Worm (Caenorhabditis elegans) whole organism, late embryonic: ENCODE results near the gene sta-2.

ENCODE experiments used
- C38D4.7 ChIP-seq: fragments of 200-800 bp; sonication (Bioruptor generic); optimal IDR thresholded peaks from 2 replicates; lab custom pipeline; 2018; ENCODE audit warnings: mild to moderate bottlenecking, missing genetic modification characterization, moderate library complexity, missing compliant biosample characterization
- ama-1 ChIP-seq: fragments of 150-350 bp; optimal IDR thresholded peaks from 2 replicates; lab custom pipeline; 2014
- ceh-14 ChIP-seq: sonication (generic microtip); optimal IDR thresholded peaks from 2 replicates; lab custom pipeline; 2016; ENCODE audit warnings: missing genotype, missing genetic modification characterization, missing compliant biosample characterization
- ceh-2 ChIP-seq: sonication (generic microtip); optimal IDR thresholded peaks from 2 replicates; lab custom pipeline; 2016; ENCODE audit warnings: missing genotype, missing genetic modification characterization, missing compliant biosample characterization
- ceh-22 ChIP-seq: sonication (generic microtip); optimal IDR thresholded peaks from 2 replicates; lab custom pipeline; 2017; ENCODE audit warnings: missing biosample characterization, missing genetic modification characterization
- ceh-31 ChIP-seq: sonication (generic microtip); optimal IDR thresholded peaks from 2 replicates; lab custom pipeline; 2016; ENCODE audit warnings: missing genetic modification characterization, missing compliant biosample characterization
- ceh-9 ChIP-seq: sonication (generic microtip); optimal IDR thresholded peaks from 2 replicates; lab custom pipeline; 2016; ENCODE audit warnings: mild to moderate bottlenecking, missing genetic modification characterization, inconsistent platforms, missing compliant biosample characterization
- dve-1 ChIP-seq: sonication (generic microtip); optimal IDR thresholded peaks from 2 replicates; lab custom pipeline; 2017; ENCODE audit warnings: antibody characterized with exemption, mild to moderate bottlenecking, missing genetic modification characterization, missing compliant biosample characterization
- elt-2 ChIP-seq: sonication (generic microtip); optimal IDR thresholded peaks from 2 replicates; lab custom pipeline; 2016; ENCODE audit warnings: missing genetic modification reagents, missing genetic modification characterization, missing compliant biosample characterization
- ets-4 ChIP-seq: sonication (generic microtip); optimal IDR thresholded peaks from 2 replicates; lab custom pipeline; 2016; ENCODE audit warnings: missing genetic modification characterization, missing compliant biosample characterization
- hlh-6 ChIP-seq: sonication (generic microtip); optimal IDR thresholded peaks from 2 replicates; lab custom pipeline; 2016; ENCODE audit warnings: missing genotype, missing genetic modification characterization, missing compliant biosample characterization
- pqm-1 ChIP-seq: sonication (generic microtip); optimal IDR thresholded peaks from 2 replicates; lab custom pipeline; 2016; ENCODE audit warnings: missing genetic modification characterization, missing compliant biosample characterization
- tbx-2 ChIP-seq: sonication (generic microtip); optimal IDR thresholded peaks from 2 replicates; lab custom pipeline; 2016; ENCODE audit warnings: missing genetic modification characterization, missing compliant biosample characterization

- TF ChIP-seq ceh-31 (tag; lab: Kevin White, UChicago) (no peak), tbx-2 (tag; lab: Kevin White, UChicago) (no peak), ceh-2 (tag; lab: Kevin White, UChicago) (no peak), ama-1 (lab: Kevin White, UChicago) (no peak), C38D4.7 (no peak), ceh-14 (tag; lab: Kevin White, UChicago) (no peak), ceh-22 (tag; lab: Kevin White, UChicago) (no peak), ets-4 (tag; lab: Kevin White, UChicago) (no peak), hlh-6 (tag; lab: Kevin White, UChicago) (no peak), elt-2 (tag; lab: Kevin White, UChicago) (no peak), ceh-9 (tag; lab: Kevin White, UChicago) (no peak), pqm-1 (tag; lab: Kevin White, UChicago) (no peak), dve-1 (tag; lab: Kevin White, UChicago) (no peak)
Observed at ce11 chrV:9738077-9738705, 2.8 kb upstream of the sta-2 start.
